Fruit fly (Drosophila melanogaster): ENCODE measurements around the gene CG9109.

Gene CG9109

DNA sequence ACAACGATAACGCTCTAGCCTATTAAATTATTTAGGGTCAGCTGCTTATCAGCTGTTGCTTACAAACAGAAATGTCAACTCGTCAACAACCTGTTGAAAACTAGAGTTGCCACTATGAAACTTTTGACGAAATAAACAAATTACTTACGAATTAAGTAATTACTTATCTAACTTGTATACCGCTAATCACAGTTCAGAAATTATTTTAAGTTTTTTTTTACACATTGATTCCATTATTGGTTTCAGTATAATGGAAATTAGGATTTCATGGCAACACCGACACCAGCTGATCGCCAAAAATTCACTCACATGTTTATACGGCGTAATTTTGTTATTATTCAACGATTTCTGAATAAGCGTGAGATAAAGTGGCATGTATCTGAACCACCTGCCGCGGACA is 3.6 kb upstream of the CG9109 start, which contains the start of the genes CG9117 and CG31643 (continued):
- TF ChIP-seq nmo (GFP tag; optimal IDR thresholded peaks at IDR 0.05): peak; percentile 69
- 0 out of 3 replicates have a peak, but pooled peaks have one; percentile 31 for TF ChIP-seq ci (GFP tag; IDR thresholded peaks at IDR 0.05)
- peak; percentile 68 for TF ChIP-seq zfh2 (GFP tag; optimal IDR thresholded peaks at IDR 0.05)
- no peak for TF ChIP-seq Vsx1 (GFP tag; optimal IDR thresholded peaks at IDR 0.05)
- TF ChIP-seq CkIIα-i1 (GFP tag; IDR thresholded peaks at IDR 0.05): no peak
- peak; percentile 70 for TF ChIP-seq CG30403 (GFP tag; optimal IDR thresholded peaks at IDR 0.05)
- TF ChIP-seq p53 (GFP tag; optimal IDR thresholded peaks at IDR 0.05): no peak
- no peak for TF ChIP-seq luna (GFP tag; optimal IDR thresholded peaks at IDR 0.05)
- TF ChIP-seq CrebB (tag; optimal IDR thresholded peaks at IDR 0.05): peak; percentile 35
- no peak for TF ChIP-seq CG5180 (GFP tag; optimal IDR thresholded peaks at IDR 0.05)
- TF ChIP-seq Optix (GFP tag; IDR thresholded peaks at IDR 0.05): no peak
- no peak for TF ChIP-seq Hr51 (GFP tag; optimal IDR thresholded peaks at IDR 0.05)
- TF ChIP-seq ase (GFP tag; IDR thresholded peaks at IDR 0.05): 0 out of 3 replicates have a peak, but pooled peaks have one; percentile 47
- TF ChIP-seq H15 (GFP tag; IDR thresholded peaks at IDR 0.05): no peak
- peak; percentile 57 for TF ChIP-seq bab2 (GFP tag; optimal IDR thresholded peaks at IDR 0.05)
- no peak for TF ChIP-seq CG14667 (GFP tag; IDR thresholded peaks at IDR 0.05)
- TF ChIP-seq Adf1 (GFP tag; IDR thresholded peaks at IDR 0.05): no peak
- TF ChIP-seq Lhr (GFP tag; optimal IDR thresholded peaks at IDR 0.05): no peak
- TF ChIP-seq gsb (GFP tag; IDR thresholded peaks at IDR 0.05): no peak
- TF ChIP-seq repo (GFP tag; optimal IDR thresholded peaks at IDR 0.05): no peak
- TF ChIP-seq CG11723 (GFP tag; optimal IDR thresholded peaks at IDR 0.05): no peak
- TF ChIP-seq esg (GFP tag; conservative IDR thresholded peaks at IDR 0.05): 0 out of 2 replicates have a peak, but pooled peaks have one; percentile 7
- peak; percentile 55 for TF ChIP-seq lbe (GFP tag; optimal IDR thresholded peaks at IDR 0.05)
- TF ChIP-seq ara (GFP tag; IDR thresholded peaks at IDR 0.05): no peak
- no peak for TF ChIP-seq CG10321 (GFP tag; IDR thresholded peaks at IDR 0.05)
- TF ChIP-seq Xrp1 (GFP tag; IDR thresholded peaks at IDR 0.05): peak; percentile 58
- no peak for TF ChIP-seq gt (GFP tag; IDR thresholded peaks at IDR 0.05)
- TF ChIP-seq cg (GFP tag; optimal IDR thresholded peaks at IDR 0.05): no peak
- TF ChIP-seq CG10462 (GFP tag; optimal IDR thresholded peaks at IDR 0.05): peak; percentile 13
- no peak for TF ChIP-seq CG9797 (GFP tag; optimal IDR thresholded peaks at IDR 0.05)
- TF ChIP-seq CG6272 (GFP tag; IDR thresholded peaks at IDR 0.05): no peak
- no peak for TF ChIP-seq chm (GFP tag; IDR thresholded peaks at IDR 0.05)
- peak; percentile 28 for TF ChIP-seq ewg (GFP tag; optimal IDR thresholded peaks at IDR 0.05)
- TF ChIP-seq nerfin-2 (GFP tag; IDR thresholded peaks at IDR 0.05; ENCODE audit: partially characterized antibody): no peak
- peak; percentile 10 for TF ChIP-seq CG4854 (GFP tag; optimal IDR thresholded peaks at IDR 0.05)
- no peak for TF ChIP-seq zfh1 (GFP tag; IDR thresholded peaks at IDR 0.05)
- TF ChIP-seq Atf3 (GFP tag; optimal IDR thresholded peaks at IDR 0.05): no peak
- peak; percentile 57 for TF ChIP-seq CG2116 (GFP tag; optimal IDR thresholded peaks at IDR 0.05)
- peak; percentile 32 for TF ChIP-seq NC2β (GFP tag; optimal IDR thresholded peaks at IDR 0.05)
- no peak for TF ChIP-seq slou (GFP tag; optimal IDR thresholded peaks at IDR 0.05)
- TF ChIP-seq salm (tag; optimal IDR thresholded peaks at IDR 0.05): no peak
- TF ChIP-seq tgo (GFP tag; IDR thresholded peaks at IDR 0.05): peak; percentile 43; the same call in 2 of the 3 replicates
- peak; percentile 29; the same call in 1 of the 2 replicates for TF ChIP-seq CG14441 (GFP tag; IDR thresholded peaks at IDR 0.05)
- TF ChIP-seq tna (GFP tag; IDR thresholded peaks at IDR 0.05; ENCODE audit: partially characterized antibody): no peak
- TF ChIP-seq sisA (GFP tag; IDR thresholded peaks at IDR 0.05): peak; percentile 25; the same call in 1 of the 2 replicates
- no peak for TF ChIP-seq CG11085 (GFP tag; IDR thresholded peaks at IDR 0.05)
- no peak for TF ChIP-seq B-H1 (GFP tag; IDR thresholded peaks at IDR 0.05)
- TF ChIP-seq CG9437 (GFP tag; optimal IDR thresholded peaks at IDR 0.05): peak; percentile 34
- peak; percentile 20 for TF ChIP-seq CG10209 (GFP tag; optimal IDR thresholded peaks at IDR 0.05)
- TF ChIP-seq CG4820 (GFP tag; optimal IDR thresholded peaks at IDR 0.05): peak; percentile 49
- TF ChIP-seq lola (GFP tag; optimal IDR thresholded peaks at IDR 0.05): peak in 1 of 3 experiments; percentile 45
- no peak for TF ChIP-seq bowl (GFP tag; IDR thresholded peaks at IDR 0.05)
